Worm (Caenorhabditis elegans) whole organism, L3 larva: ENCODE data around the gene gsto-1.

Experiments
- aly-2 ChIP-seq: fragments of 150-350 bp; optimal IDR thresholded peaks from 2 replicates; lab custom pipeline; 2014; ENCODE audit warnings: missing biosample characterization, missing genetic modification characterization
- ama-1 ChIP-seq: fragments of 150-350 bp; optimal IDR thresholded peaks from 2 replicates; lab custom pipeline; 2018
- egl-27 ChIP-seq: sonication (generic microtip); optimal IDR thresholded peaks from 4 replicates; lab custom pipeline; 2017; ENCODE audit warnings: missing biosample characterization, missing genetic modification reagents, missing genetic modification characterization
- elt-1 ChIP-seq: fragments of 150-350 bp; optimal IDR thresholded peaks from 2 replicates; lab custom pipeline; 2014; ENCODE audit warnings: missing biosample characterization, missing genetic modification characterization
- elt-3 ChIP-seq, 3 experiments: fragments of 150-350 bp in 1 of 3; sonication (generic microtip) in 2 of 3; optimal IDR thresholded peaks; 2 replicates in 2 of 3; 4 replicates in 1 of 3; lab custom pipeline; 2014 to 2017; ENCODE audit warnings: missing biosample characterization in 3 of 3, missing genetic modification characterization in 3 of 3
- hmg-11 ChIP-seq: sonication (generic microtip); optimal IDR thresholded peaks from 2 replicates; lab custom pipeline; 2016; ENCODE audit warnings: missing genetic modification characterization, missing compliant biosample characterization
- lsy-12 ChIP-seq: sonication (generic microtip); optimal IDR thresholded peaks from 2 replicates; lab custom pipeline; 2016; ENCODE audit warnings: mild to moderate bottlenecking, missing genetic modification characterization, missing compliant biosample characterization
- mdl-1 ChIP-seq: fragments of 150-350 bp; optimal IDR thresholded peaks from 2 replicates; lab custom pipeline; 2014; ENCODE audit warnings: missing biosample characterization, missing genetic modification characterization
- mml-1 ChIP-seq: fragments of 150-350 bp; sonication (generic microtip); optimal IDR thresholded peaks from 3 replicates; lab custom pipeline; 2014; ENCODE audit warnings: missing biosample characterization, missing genetic modification characterization
- nhr-67 ChIP-seq: fragments of 150-350 bp; optimal IDR thresholded peaks from 2 replicates; lab custom pipeline; 2014; ENCODE audit warnings: missing biosample characterization, missing genetic modification characterization
- skn-1 ChIP-seq: fragments of 150-350 bp; optimal IDR thresholded peaks from 2 replicates; lab custom pipeline; 2014; ENCODE audit warnings: missing biosample characterization, missing genetic modification characterization
- snpc-4 ChIP-seq: fragments of 150-350 bp; optimal IDR thresholded peaks from 2 replicates; lab custom pipeline; 2014; ENCODE audit warnings: missing biosample characterization, missing genetic modification characterization
- unc-39 ChIP-seq: sonication (generic microtip); optimal IDR thresholded peaks from 4 replicates; lab custom pipeline; 2017; ENCODE audit warnings: missing biosample characterization, missing genetic modification characterization
- unc-62 ChIP-seq: fragments of 150-350 bp; sonication (generic microtip); optimal IDR thresholded peaks from 4 replicates; lab custom pipeline; 2014; ENCODE audit warnings: missing biosample characterization, missing genetic modification reagents, missing genetic modification characterization

ce11 chrIII:7977777-7978176 lies 31.0 kb upstream of the gsto-1 start, which contains the start of gene C06G4.4:
- TF ChIP-seq skn-1 (tag; lab: Kevin White, UChicago): no peak
- TF ChIP-seq elt-1 (tag; lab: Kevin White, UChicago): no peak
- TF ChIP-seq mdl-1: no peak
- no peak for TF ChIP-seq nhr-67 (tag; lab: Kevin White, UChicago)
- TF ChIP-seq unc-39 (tag; lab: Kevin White, UChicago): no peak
- TF ChIP-seq ama-1 (lab: Kevin White, UChicago): no peak
- TF ChIP-seq mml-1 (tag; lab: Kevin White, UChicago): no peak
- TF ChIP-seq elt-3 (tag; optimal IDR thresholded peaks at IDR 0.05; lab: Kevin White, UChicago): no peak
- no peak for TF ChIP-seq aly-2 (tag; lab: Kevin White, UChicago)
- TF ChIP-seq hmg-11 (tag; lab: Kevin White, UChicago): no peak
- TF ChIP-seq lsy-12 (tag; lab: Kevin White, UChicago): no peak
- no peak for TF ChIP-seq snpc-4 (tag; lab: Kevin White, UChicago)
- no peak for TF ChIP-seq egl-27
- no peak for TF ChIP-seq unc-62 (GFP tag; lab: Kevin White, UChicago)
